Fruit fly (Drosophila melanogaster) whole organism, wandering third instar larva: ENCODE results near the gene Pka-C1.

Source experiments
- Abd-B ChIP-seq: fragments of >200 bp; optimal IDR thresholded peaks from 2 replicates; lab custom pipeline; 2017; ENCODE audit warnings: missing biosample characterization, missing genetic modification characterization
- CG32264 ChIP-seq: fragments of 200-800 bp; sonication (Bioruptor generic); optimal IDR thresholded peaks from 2 replicates; lab custom pipeline; 2016; ENCODE audit warnings: missing biosample characterization, missing genetic modification characterization
- CG9705 ChIP-seq: fragments of 200-800 bp; sonication (Bioruptor generic); optimal IDR thresholded peaks from 2 replicates; lab custom pipeline; 2018; ENCODE audit warnings: missing biosample characterization, mild to moderate bottlenecking, missing genetic modification characterization
- Dfd ChIP-seq: fragments of >200 bp; optimal IDR thresholded peaks from 2 replicates; lab custom pipeline; 2017; ENCODE audit warnings: missing biosample characterization, missing genetic modification characterization
- GATAd ChIP-seq: sonication (Bioruptor generic); optimal IDR thresholded peaks from 2 replicates; lab custom pipeline; 2016; ENCODE audit warnings: missing biosample characterization, missing genetic modification characterization
- HLH106 ChIP-seq: fragments of 200-800 bp; optimal IDR thresholded peaks from 3 replicates; lab custom pipeline; 2019; ENCODE audit warnings: missing biosample characterization, mild to moderate bottlenecking, missing genetic modification characterization, moderate library complexity
- Hnf4 ChIP-seq: fragments of 200-800 bp; sonication (Bioruptor generic); optimal IDR thresholded peaks from 2 replicates; lab custom pipeline; 2016; ENCODE audit warnings: missing biosample characterization, mild to moderate bottlenecking, missing genetic modification characterization
- Hr83 ChIP-seq: fragments of 200-300 bp; sonication (Bioruptor generic); optimal IDR thresholded peaks from 2 replicates; lab custom pipeline; 2016; ENCODE audit warnings: missing biosample characterization, mild to moderate bottlenecking, missing genetic modification characterization, moderate library complexity; ENCODE audit not compliant: poor library complexity, severe bottlenecking
- Jra ChIP-seq: sonication (Bioruptor generic); optimal IDR thresholded peaks from 2 replicates; lab custom pipeline; 2016; ENCODE audit warnings: missing biosample characterization, missing genetic modification characterization
- Mio ChIP-seq: sonication (Bioruptor generic); optimal IDR thresholded peaks from 2 replicates; lab custom pipeline; 2016; ENCODE audit warnings: missing biosample characterization, missing genetic modification characterization
- Myc ChIP-seq: fragments of >200 bp; optimal IDR thresholded peaks from 2 replicates; lab custom pipeline; 2017
- N ChIP-seq: fragments of >200 bp; optimal IDR thresholded peaks from 2 replicates; lab custom pipeline; 2018; ENCODE audit warnings: missing biosample characterization, missing external identifiers, missing genetic modification characterization
- OdsH ChIP-seq: fragments of 200-800 bp; sonication (Bioruptor generic); optimal IDR thresholded peaks from 2 replicates; lab custom pipeline; 2016; ENCODE audit warnings: missing biosample characterization, mild to moderate bottlenecking, missing genetic modification characterization
- Sp1 ChIP-seq: fragments of 200-800 bp; sonication (Bioruptor generic); optimal IDR thresholded peaks from 3 replicates; lab custom pipeline; 2019; ENCODE audit warnings: missing biosample characterization, mild to moderate bottlenecking, missing genetic modification characterization, moderate library complexity
- Vsx2 ChIP-seq: fragments of 200-300, 225-300 bp; sonication (Bioruptor generic); optimal IDR thresholded peaks from 2 replicates; lab custom pipeline; 2018; ENCODE audit warnings: missing biosample characterization, missing genetic modification characterization; ENCODE audit not compliant: partially characterized antibody
- br ChIP-seq: fragments of 200-800 bp; sonication (Bioruptor generic); optimal IDR thresholded peaks from 2 replicates; lab custom pipeline; 2016; ENCODE audit warnings: missing biosample characterization, missing genetic modification characterization
- brk ChIP-seq: fragments of 200-800 bp; sonication (Bioruptor generic); optimal IDR thresholded peaks from 2 replicates; lab custom pipeline; 2016; ENCODE audit warnings: missing biosample characterization, mild to moderate bottlenecking, missing genetic modification characterization
- dmrt93B ChIP-seq: fragments of 200-800 bp; sonication (Bioruptor generic); optimal IDR thresholded peaks from 2 replicates; lab custom pipeline; 2018; ENCODE audit warnings: missing biosample characterization, mild to moderate bottlenecking, missing genetic modification characterization
- dsf ChIP-seq: sonication (Bioruptor generic); optimal IDR thresholded peaks from 2 replicates; lab custom pipeline; 2016; ENCODE audit warnings: missing biosample characterization, missing genetic modification characterization, borderline replicate concordance
- ey ChIP-seq: fragments of 200-800 bp; sonication (Bioruptor generic); optimal IDR thresholded peaks from 2 replicates; lab custom pipeline; 2016; ENCODE audit warnings: missing biosample characterization, missing genetic modification characterization
- foxo ChIP-seq, 2 experiments: fragments of 200-800 bp; sonication (Bioruptor generic); optimal IDR thresholded peaks; 2 replicates in 1 of 2; 3 replicates in 1 of 2; lab custom pipeline; 2016 to 2017; ENCODE audit warnings: missing biosample characterization in 2 of 2, missing genetic modification characterization in 2 of 2
- fru ChIP-seq: fragments of 200-800 bp; sonication (Bioruptor generic); optimal IDR thresholded peaks from 3 replicates; lab custom pipeline; 2016; ENCODE audit warnings: missing biosample characterization, mild to moderate bottlenecking, missing genetic modification characterization
- h ChIP-seq: fragments of 200-800 bp; sonication (Bioruptor generic); optimal IDR thresholded peaks from 3 replicates; lab custom pipeline; 2016; ENCODE audit warnings: missing biosample characterization, mild to moderate bottlenecking, missing genetic modification characterization
- jim ChIP-seq: fragments of 175-275, 200-325 bp; sonication (Bioruptor generic); optimal IDR thresholded peaks from 2 replicates; lab custom pipeline; 2016; ENCODE audit warnings: missing biosample characterization, mild to moderate bottlenecking, missing genetic modification characterization
- pan ChIP-seq: fragments of >200 bp; optimal IDR thresholded peaks from 2 replicates; lab custom pipeline; 2017
- psq ChIP-seq: fragments of 200-800 bp; sonication (Bioruptor generic); optimal IDR thresholded peaks from 3 replicates; lab custom pipeline; 2017; ENCODE audit warnings: missing biosample characterization, mild to moderate bottlenecking, missing genetic modification characterization, moderate library complexity
- rgr ChIP-seq: fragments of 200-800 bp; sonication (Bioruptor generic); optimal IDR thresholded peaks from 3 replicates; lab custom pipeline; 2016; ENCODE audit warnings: missing biosample characterization, mild to moderate bottlenecking, missing genetic modification characterization
- sage ChIP-seq: fragments of 200-800 bp; sonication (Bioruptor generic); optimal IDR thresholded peaks from 2 replicates; lab custom pipeline; 2016; ENCODE audit warnings: missing biosample characterization, mild to moderate bottlenecking, missing genetic modification characterization
- tai ChIP-seq: sonication (Bioruptor generic); optimal IDR thresholded peaks from 2 replicates; lab custom pipeline; 2016; ENCODE audit warnings: missing biosample characterization, missing genetic modification characterization
- usp ChIP-seq: fragments of >200 bp; optimal IDR thresholded peaks from 2 replicates; lab custom pipeline; 2017; ENCODE audit warnings: missing biosample characterization, missing genetic modification characterization
- woc ChIP-seq: sonication (Bioruptor generic); optimal IDR thresholded peaks from 2 replicates; lab custom pipeline; 2016; ENCODE audit warnings: missing biosample characterization, mild to moderate bottlenecking, missing genetic modification characterization

Pka-C1 gene

DNA sequence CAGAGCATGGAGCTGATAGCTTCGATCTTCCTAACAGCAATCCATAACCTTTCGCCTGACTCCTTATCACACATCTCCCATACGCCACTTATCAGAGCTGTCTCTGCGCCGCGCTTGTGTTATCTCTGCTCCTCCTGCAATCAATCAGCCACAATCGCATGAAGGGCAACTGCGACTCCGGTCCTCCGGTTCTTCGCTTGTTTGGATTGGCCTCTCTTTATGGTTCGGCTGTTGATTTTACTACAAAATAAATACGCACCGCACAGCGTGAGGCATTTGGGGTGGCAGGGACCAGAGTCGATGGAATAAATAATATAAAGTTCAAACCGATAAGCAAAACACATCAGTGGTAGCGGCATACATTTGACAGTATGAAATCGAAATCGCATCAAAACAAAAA lies 66.0 kb downstream of the Pka-C1 start:
- TF ChIP-seq OdsH (peak; percentile 78), Abd-B (GFP tag; lab: Kevin White, UChicago) (no peak), h (GFP tag; lab: Kevin White, UChicago) (peak; percentile 83), Myc (lab: Kevin White, UChicago) (no peak), Vsx2 (GFP tag; lab: Kevin White, UChicago) (no peak), dsf (GFP tag; lab: Kevin White, UChicago) (peak; percentile 70), fru (GFP tag; lab: Kevin White, UChicago) (peak; percentile 29), Jra (GFP tag; lab: Kevin White, UChicago) (peak; percentile 77), Hnf4 (GFP tag; lab: Kevin White, UChicago) (peak; percentile 91), CG9705 (GFP tag; lab: Kevin White, UChicago) (peak; percentile 58), pan (lab: Kevin White, UChicago) (no peak), Sp1 (GFP tag; lab: Kevin White, UChicago) (peak; percentile 48), ey (GFP tag; lab: Kevin White, UChicago) (peak; percentile 51), Mio (GFP tag; lab: Kevin White, UChicago) (no peak), usp (no peak), br (GFP tag; lab: Kevin White, UChicago) (peak; percentile 70), sage (GFP tag; lab: Kevin White, UChicago) (peak; percentile 11), N (no peak), GATAd (GFP tag; lab: Kevin White, UChicago) (peak; percentile 22), tai (GFP tag; lab: Kevin White, UChicago) (peak; percentile 86), HLH106 (tag; lab: Kevin White, UChicago) (peak; percentile 37), Hr83 (GFP tag; lab: Kevin White, UChicago) (peak; percentile 95), brk (peak; percentile 69), woc (no peak), dmrt93B (GFP tag; lab: Kevin White, UChicago) (peak; percentile 60), CG32264 (GFP tag; lab: Kevin White, UChicago) (peak; percentile 31), psq (GFP tag; lab: Kevin White, UChicago) (no peak), rgr (GFP tag; lab: Kevin White, UChicago) (peak; percentile 82), foxo (GFP tag; optimal IDR thresholded peaks at IDR 0.05; lab: Kevin White, UChicago) (peak in 1 of 2 experiments; percentile 56), Dfd (no peak), jim (GFP tag; lab: Kevin White, UChicago) (peak; percentile 58)
